Worm (Caenorhabditis elegans): ENCODE results near the gene pmk-1.

DNA sequence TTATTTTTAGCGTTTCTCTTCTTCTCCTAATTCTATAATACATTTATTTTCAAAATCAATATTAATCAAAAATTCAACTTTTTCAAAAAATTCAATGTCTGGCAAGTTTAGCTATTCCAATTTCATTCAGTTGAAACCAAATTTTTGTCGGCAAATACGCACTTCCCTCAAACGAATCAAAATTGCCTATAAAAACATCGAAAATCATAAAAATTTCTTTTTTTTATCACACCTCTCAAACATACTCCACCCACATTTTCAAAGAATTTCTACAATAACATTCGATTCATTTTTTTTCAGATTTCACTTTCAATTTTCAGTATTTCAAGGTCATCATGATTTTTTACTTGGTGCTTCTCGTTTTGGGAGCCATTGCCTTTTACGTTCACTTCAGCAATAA, 10.5 kb downstream of the pmk-1 start, which contains the start of gene faah-1:
- no peak for TF ChIP-seq F10B5.3 (tag; optimal IDR thresholded peaks at IDR 0.05)
- no peak for TF ChIP-seq unc-39 (tag; optimal IDR thresholded peaks at IDR 0.05)
- TF ChIP-seq aly-2 (tag; optimal IDR thresholded peaks at IDR 0.05): no peak
- no peak for TF ChIP-seq fos-1 (tag; optimal IDR thresholded peaks at IDR 0.05)
- no peak for TF ChIP-seq ceh-28 (tag; optimal IDR thresholded peaks at IDR 0.05)

All from whole organism, L4 larva.